Fruit fly (Drosophila melanogaster) whole organism, wandering third instar larva: ENCODE data around the gene CG12069.

Experiments used
- CG32264 ChIP-seq: fragments of 200-800 bp; sonication (Bioruptor generic); optimal IDR thresholded peaks from 2 replicates; lab custom pipeline; 2016; ENCODE audit warnings: missing biosample characterization, missing genetic modification characterization
- CG9705 ChIP-seq: fragments of 200-800 bp; sonication (Bioruptor generic); optimal IDR thresholded peaks from 2 replicates; lab custom pipeline; 2018; ENCODE audit warnings: missing biosample characterization, mild to moderate bottlenecking, missing genetic modification characterization
- CrebA ChIP-seq: fragments of 200-800 bp; sonication (Bioruptor generic); optimal IDR thresholded peaks from 2 replicates; lab custom pipeline; 2016; ENCODE audit warnings: missing biosample characterization, mild to moderate bottlenecking, missing genetic modification characterization, borderline replicate concordance
- Hr78 ChIP-seq: fragments of >200 bp; optimal IDR thresholded peaks from 2 replicates; lab custom pipeline; 2017; ENCODE audit warnings: missing biosample characterization, missing genetic modification characterization
- Vsx2 ChIP-seq: fragments of 200-300, 225-300 bp; sonication (Bioruptor generic); optimal IDR thresholded peaks from 2 replicates; lab custom pipeline; 2018; ENCODE audit warnings: missing biosample characterization, missing genetic modification characterization; ENCODE audit not compliant: partially characterized antibody
- br ChIP-seq: fragments of 200-800 bp; sonication (Bioruptor generic); optimal IDR thresholded peaks from 2 replicates; lab custom pipeline; 2016; ENCODE audit warnings: missing biosample characterization, missing genetic modification characterization
- dl ChIP-seq, 2 experiments: fragments of 175-275, 200-275 bp in 1 of 2; fragments of 200-275 bp in 1 of 2; sonication (Bioruptor generic); optimal IDR thresholded peaks; lab custom pipeline; 2018; ENCODE audit warnings: mild to moderate bottlenecking in 2 of 2, missing biosample characterization in 2 of 2, missing genetic modification characterization in 2 of 2, moderate library complexity in 2 of 2; ENCODE audit not compliant: partially characterized antibody in 2 of 2, insufficient read depth in 1 of 2
- usp ChIP-seq: fragments of >200 bp; optimal IDR thresholded peaks from 2 replicates; lab custom pipeline; 2017; ENCODE audit warnings: missing biosample characterization, missing genetic modification characterization

DNA sequence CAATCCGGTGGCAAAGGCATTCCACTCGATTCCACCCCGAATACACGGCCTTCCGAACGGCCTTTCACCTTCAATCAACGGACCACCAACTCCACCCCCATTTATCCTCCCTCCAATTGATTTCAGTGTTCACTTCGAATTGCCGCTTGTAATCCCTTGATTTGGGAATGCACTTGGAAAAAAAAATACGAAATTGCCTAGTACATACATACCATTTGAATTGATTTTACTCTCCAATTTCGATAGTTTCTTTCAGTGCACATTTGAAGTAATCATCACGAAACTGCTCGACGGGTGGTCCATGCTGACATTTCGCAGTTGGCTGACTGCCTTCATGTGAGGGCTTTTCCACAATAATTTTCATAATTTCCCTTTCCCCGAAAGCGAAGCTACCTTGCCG is 3.9 kb upstream of the CG12069 start:
- TF ChIP-seq Hr78 (GFP tag; lab: Kevin White, UChicago) (no peak), CG32264 (GFP tag; lab: Kevin White, UChicago) (no peak), usp (GFP tag; lab: Kevin White, UChicago) (no peak), br (GFP tag; lab: Kevin White, UChicago) (no peak), CrebA (GFP tag; lab: Kevin White, UChicago) (no peak), Vsx2 (GFP tag; lab: Kevin White, UChicago) (no peak), dl (GFP tag; optimal IDR thresholded peaks at IDR 0.05; lab: Kevin White, UChicago; ENCODE audit: insufficient read depth in 1 of 2, partially characterized antibody in 2 of 2) (no peak), CG9705 (GFP tag; lab: Kevin White, UChicago) (no peak)
